Fruit fly (Drosophila melanogaster) whole organism, wandering third instar larva: Measurements from ENCODE around the gene Tmtc1.

ENCODE experiments used
- CG32264 ChIP-seq: fragments of 200-800 bp; sonication (Bioruptor generic); optimal IDR thresholded peaks from 2 replicates; lab custom pipeline; 2016; ENCODE audit warnings: missing biosample characterization, missing genetic modification characterization
- Hr78 ChIP-seq: fragments of >200 bp; optimal IDR thresholded peaks from 2 replicates; lab custom pipeline; 2017; ENCODE audit warnings: missing biosample characterization, missing genetic modification characterization
- Mio ChIP-seq: sonication (Bioruptor generic); optimal IDR thresholded peaks from 2 replicates; lab custom pipeline; 2016; ENCODE audit warnings: missing biosample characterization, missing genetic modification characterization
- Rel ChIP-seq, 2 experiments: fragments of 200-800 bp; sonication (Bioruptor generic) in 1 of 2; optimal IDR thresholded peaks; 2 replicates in 1 of 2; 3 replicates in 1 of 2; lab custom pipeline; 2016 to 2019; ENCODE audit warnings: mild to moderate bottlenecking in 2 of 2, missing biosample characterization in 2 of 2, missing genetic modification characterization in 2 of 2, moderate library complexity in 1 of 2
- Sp1 ChIP-seq: fragments of 200-800 bp; sonication (Bioruptor generic); optimal IDR thresholded peaks from 3 replicates; lab custom pipeline; 2019; ENCODE audit warnings: missing biosample characterization, mild to moderate bottlenecking, missing genetic modification characterization, moderate library complexity
- dsf ChIP-seq: sonication (Bioruptor generic); optimal IDR thresholded peaks from 2 replicates; lab custom pipeline; 2016; ENCODE audit warnings: missing biosample characterization, missing genetic modification characterization, borderline replicate concordance
- h ChIP-seq: fragments of 200-800 bp; sonication (Bioruptor generic); optimal IDR thresholded peaks from 3 replicates; lab custom pipeline; 2016; ENCODE audit warnings: missing biosample characterization, mild to moderate bottlenecking, missing genetic modification characterization
- pan ChIP-seq: fragments of >200 bp; optimal IDR thresholded peaks from 2 replicates; lab custom pipeline; 2017

- TF ChIP-seq Hr78 (GFP tag; lab: Kevin White, UChicago) (no peak), Mio (no peak), dsf (GFP tag; lab: Kevin White, UChicago) (no peak), CG32264 (GFP tag; lab: Kevin White, UChicago) (no peak), Sp1 (GFP tag; lab: Kevin White, UChicago) (no peak), h (GFP tag; lab: Kevin White, UChicago) (no peak), pan (no peak), Rel (GFP tag; optimal IDR thresholded peaks at IDR 0.05; lab: Kevin White, UChicago) (no peak), Rel (tag; optimal IDR thresholded peaks at IDR 0.05; lab: Kevin White, UChicago) (no peak)
These were observed 82.8 kb downstream of the Tmtc1 start for dm6 chr2L:2760288-2760687.
